Worm (Caenorhabditis elegans): ENCODE results near the gene hch-1.
A peak's percentile ranks its signal among the peaks of the same experiment; 100 is the strongest.

Gene hch-1

DNA sequence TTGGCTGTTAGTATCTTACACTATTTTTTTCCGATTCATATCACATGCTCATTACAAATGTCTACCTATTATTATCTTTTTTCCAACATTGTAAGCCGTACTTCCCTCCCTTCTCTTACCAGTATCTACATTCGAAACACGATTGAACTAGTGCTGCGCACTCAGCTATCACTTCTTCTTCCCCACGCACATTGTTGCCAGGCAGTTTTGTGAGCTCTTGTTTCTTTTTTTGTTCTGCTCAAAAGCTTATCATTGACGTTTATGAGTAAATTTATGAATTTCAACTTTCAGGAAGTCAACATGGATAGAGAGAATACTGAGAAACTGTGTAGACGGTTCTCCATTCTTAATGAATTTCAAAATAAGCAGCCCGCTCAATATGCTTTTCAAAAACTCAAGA is 21.3 kb upstream of the hch-1 start, which contains the start of gene F33C8.2:
Gene F33C8.2 (plus strand): TSS at position 301 of the 400 bp plus-strand sequence.
- TF ChIP-seq unc-120 (tag; optimal IDR thresholded peaks at IDR 0.05; ENCODE audit: poor library complexity, severe bottlenecking) (no peak), blmp-1 (tag; optimal IDR thresholded peaks at IDR 0.05) (no peak), nhr-76 (tag; optimal IDR thresholded peaks at IDR 0.05) (no peak), pha-4 (tag; optimal IDR thresholded peaks at IDR 0.05) (no peak), nhr-12 (tag; optimal IDR thresholded peaks at IDR 0.05) (no peak)

- TF ChIP-seq elt-3 (tag; optimal IDR thresholded peaks at IDR 0.05) (no peak), ztf-11 (tag; optimal IDR thresholded peaks at IDR 0.05) (no peak), M03D4.4 (tag; optimal IDR thresholded peaks at IDR 0.05) (no peak), ces-1 (GFP tag; optimal IDR thresholded peaks at IDR 0.05) (no peak), pha-4 (tag; optimal IDR thresholded peaks at IDR 0.05) (no peak), unc-62 (GFP tag; optimal IDR thresholded peaks at IDR 0.05) (no peak), mep-1 (tag; optimal IDR thresholded peaks at IDR 0.05) (no peak), mls-2 (tag; optimal IDR thresholded peaks at IDR 0.05) (no peak), cnd-1 (tag; optimal IDR thresholded peaks at IDR 0.05) (no peak), mab-5 (tag; optimal IDR thresholded peaks at IDR 0.05) (no peak), blmp-1 (tag; optimal IDR thresholded peaks at IDR 0.05) (no peak), nhr-2 (tag; optimal IDR thresholded peaks at IDR 0.05) (no peak), snpc-4 (tag; optimal IDR thresholded peaks at IDR 0.05) (no peak), lin-13 (tag; optimal IDR thresholded peaks at IDR 0.05) (no peak)
These were observed 18.0 kb upstream of the hch-1 start for ce11 chrX:14717782-14718181.

DNA sequence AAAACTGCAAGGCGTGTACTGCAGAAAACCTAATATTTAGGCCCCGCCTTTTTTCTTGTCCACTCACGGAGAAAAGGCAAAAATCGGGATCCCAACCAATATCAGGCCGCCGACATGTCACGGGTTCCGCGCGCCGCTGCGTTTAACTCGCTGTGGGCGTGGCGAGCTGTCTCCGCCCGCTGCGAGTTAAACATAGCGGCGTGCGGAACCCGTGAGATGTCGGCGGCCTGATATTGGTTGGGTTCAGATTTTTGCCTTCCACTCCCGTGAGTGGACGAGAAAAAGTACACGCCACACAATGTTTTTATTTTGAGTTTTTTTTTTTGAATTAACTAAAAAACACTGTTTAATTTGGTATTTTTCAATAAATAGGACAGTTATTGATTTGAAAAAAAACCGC is 15.7 kb upstream of the hch-1 start:
- TF ChIP-seq elt-3 (tag; optimal IDR thresholded peaks at IDR 0.05) (no peak), ces-1 (GFP tag; optimal IDR thresholded peaks at IDR 0.05) (no peak), hlh-1 (tag; optimal IDR thresholded peaks at IDR 0.05) (no peak), unc-62 (GFP tag; optimal IDR thresholded peaks at IDR 0.05) (no peak), lin-32 (GFP tag; optimal IDR thresholded peaks at IDR 0.05) (no peak), ceh-83 (GFP tag; optimal IDR thresholded peaks at IDR 0.05) (no peak), nhr-76 (tag; optimal IDR thresholded peaks at IDR 0.05) (no peak), tbx-8 (GFP tag; optimal IDR thresholded peaks at IDR 0.05) (no peak), nhr-12 (tag; optimal IDR thresholded peaks at IDR 0.05) (no peak), flh-1 (GFP tag; optimal IDR thresholded peaks at IDR 0.05) (no peak), unc-120 (tag; optimal IDR thresholded peaks at IDR 0.05; ENCODE audit: poor library complexity, severe bottlenecking) (no peak), ceh-39 (tag; optimal IDR thresholded peaks at IDR 0.05) (no peak), mls-2 (tag; optimal IDR thresholded peaks at IDR 0.05) (no peak), M03D4.4 (tag; optimal IDR thresholded peaks at IDR 0.05) (no peak), bed-3 (GFP tag; optimal IDR thresholded peaks at IDR 0.05) (no peak), cnd-1 (tag; optimal IDR thresholded peaks at IDR 0.05) (no peak), nhr-237 (tag; optimal IDR thresholded peaks at IDR 0.05) (no peak), nhr-28 (tag; optimal IDR thresholded peaks at IDR 0.05) (no peak), pha-4 (tag; optimal IDR thresholded peaks at IDR 0.05) (no peak)

DNA sequence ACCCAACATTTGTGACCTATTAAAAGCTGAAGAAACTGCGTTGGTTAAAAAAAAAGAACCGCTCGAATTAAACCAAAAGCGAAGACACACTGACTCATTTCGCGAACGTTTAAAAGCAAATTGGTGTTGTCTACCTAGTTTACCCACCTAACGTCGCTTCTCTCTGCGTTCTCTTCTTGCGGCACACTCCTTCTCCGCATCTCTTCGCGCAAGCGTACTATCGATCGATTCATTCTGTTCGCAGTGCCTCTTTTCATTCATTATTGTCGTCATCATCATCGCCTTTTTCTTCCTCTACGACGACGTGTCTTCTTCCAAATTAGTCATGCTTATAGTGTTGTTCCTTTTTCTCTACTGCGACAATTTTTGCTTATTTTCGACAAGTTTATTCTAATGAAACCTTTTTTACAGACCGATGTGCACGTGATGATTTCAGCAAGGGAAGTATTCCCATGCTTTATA is 11.4 kb upstream of the hch-1 start, which contains the start of gene atrn-1:
Gene atrn-1 (plus strand): TSS at position 412 of the 462 bp plus-strand sequence.
- TF ChIP-seq ces-1 (GFP tag; optimal IDR thresholded peaks at IDR 0.05) (no peak), ham-2 (GFP tag; optimal IDR thresholded peaks at IDR 0.05) (peak; percentile 16)

DNA sequence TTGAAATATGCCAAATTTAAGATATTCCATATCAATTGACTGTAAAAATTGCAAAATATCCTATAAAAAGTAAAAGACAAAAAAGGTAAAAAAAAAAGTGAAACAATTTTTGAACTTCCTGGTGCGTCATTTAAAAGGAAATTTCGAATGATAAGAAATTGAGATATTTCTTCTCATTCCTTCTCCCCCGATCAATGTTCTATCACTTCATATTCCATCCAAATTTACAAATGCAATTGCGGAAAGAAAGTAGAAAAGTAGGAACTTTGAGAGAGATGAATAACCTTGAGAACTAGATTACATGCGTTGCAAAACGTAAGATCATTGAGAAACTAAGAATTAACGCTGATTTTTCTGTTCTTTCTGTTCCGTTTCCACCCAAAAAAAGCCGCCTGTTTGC is 9.8 kb upstream of the hch-1 start:
- TF ChIP-seq mep-1 (tag; optimal IDR thresholded peaks at IDR 0.05) (no peak), tbx-8 (GFP tag; optimal IDR thresholded peaks at IDR 0.05) (no peak), ceh-83 (GFP tag; optimal IDR thresholded peaks at IDR 0.05) (no peak), lin-32 (GFP tag; optimal IDR thresholded peaks at IDR 0.05) (no peak), unc-120 (tag; optimal IDR thresholded peaks at IDR 0.05; ENCODE audit: poor library complexity, severe bottlenecking) (no peak), unc-62 (GFP tag; optimal IDR thresholded peaks at IDR 0.05) (no peak)

- TF ChIP-seq nhr-76 (tag; optimal IDR thresholded peaks at IDR 0.05) = no peak
- no peak for TF ChIP-seq zip-8 (tag; optimal IDR thresholded peaks at IDR 0.05)
- no peak for TF ChIP-seq nhr-28 (tag; optimal IDR thresholded peaks at IDR 0.05)
- peak; percentile 86 for TF ChIP-seq ceh-39 (tag; optimal IDR thresholded peaks at IDR 0.05)
- TF ChIP-seq unc-62 (GFP tag; optimal IDR thresholded peaks at IDR 0.05) = peak; percentile 80
- TF ChIP-seq cnd-1 (tag; optimal IDR thresholded peaks at IDR 0.05) = peak; percentile 60
- peak; percentile 33 for TF ChIP-seq nhr-2 (tag; optimal IDR thresholded peaks at IDR 0.05)
- TF ChIP-seq ham-2 (GFP tag; optimal IDR thresholded peaks at IDR 0.05) = peak; percentile 93
- TF ChIP-seq bed-3 (GFP tag; optimal IDR thresholded peaks at IDR 0.05) = no peak
- peak; percentile 53 for TF ChIP-seq lin-13 (tag; optimal IDR thresholded peaks at IDR 0.05)
- TF ChIP-seq mep-1 (tag; optimal IDR thresholded peaks at IDR 0.05) = peak; percentile 81
- no peak for TF ChIP-seq blmp-1 (tag; optimal IDR thresholded peaks at IDR 0.05)
- TF ChIP-seq unc-120 (tag; optimal IDR thresholded peaks at IDR 0.05; ENCODE audit: poor library complexity, severe bottlenecking) = peak; percentile 68
- peak; percentile 0 for TF ChIP-seq tbx-8 (GFP tag; optimal IDR thresholded peaks at IDR 0.05)
- TF ChIP-seq lsy-2 (tag; optimal IDR thresholded peaks at IDR 0.05) = peak; percentile 76
- TF ChIP-seq elt-1 (tag; optimal IDR thresholded peaks at IDR 0.05; ENCODE audit: borderline replicate concordance, insufficient read depth) = no peak
- no peak for TF ChIP-seq flh-1 (GFP tag; optimal IDR thresholded peaks at IDR 0.05)
- TF ChIP-seq ztf-11 (tag; optimal IDR thresholded peaks at IDR 0.05) = peak; percentile 69
- peak; percentile 55 for TF ChIP-seq pha-4 (tag; optimal IDR thresholded peaks at IDR 0.05)
- TF ChIP-seq elt-3 (tag; optimal IDR thresholded peaks at IDR 0.05) = peak; percentile 2
- TF ChIP-seq ces-1 (GFP tag; optimal IDR thresholded peaks at IDR 0.05) = peak; percentile 75
- peak; percentile 83 for TF ChIP-seq sptf-1 (tag; optimal IDR thresholded peaks at IDR 0.05)
- TF ChIP-seq lin-32 (GFP tag; optimal IDR thresholded peaks at IDR 0.05) = peak; percentile 48
- peak; percentile 17 for TF ChIP-seq M03D4.4 (tag; optimal IDR thresholded peaks at IDR 0.05)
- no peak for TF ChIP-seq snpc-4 (tag; optimal IDR thresholded peaks at IDR 0.05)
- TF ChIP-seq ceh-43 (GFP tag; optimal IDR thresholded peaks at IDR 0.05) = no peak
- no peak for TF ChIP-seq ceh-83 (GFP tag; optimal IDR thresholded peaks at IDR 0.05)
- TF ChIP-seq nhr-237 (tag; optimal IDR thresholded peaks at IDR 0.05) = peak; percentile 52
- TF ChIP-seq nhr-12 (tag; optimal IDR thresholded peaks at IDR 0.05) = no peak
- peak; percentile 37 for TF ChIP-seq hlh-1 (tag; optimal IDR thresholded peaks at IDR 0.05)
- TF ChIP-seq mab-5 (tag; optimal IDR thresholded peaks at IDR 0.05) = no peak
- TF ChIP-seq unc-39 (tag; optimal IDR thresholded peaks at IDR 0.05) = no peak
These were observed 8.4 kb upstream of the hch-1 start for ce11 chrX:14708176-14708642.

All from whole organism, mixed stage, embryonic.